Fruit fly (Drosophila melanogaster) S2 (cell line): ENCODE measurements around the gene PSMG1.

Source experiments
- CG8478 ChIP-seq: fragments of >200 bp; optimal IDR thresholded peaks from 2 replicates; lab custom pipeline; 2018
- CTCF ChIP-seq, 2 experiments: fragments of >200 bp; optimal IDR thresholded peaks; 2 replicates each; lab custom pipeline; 2018

DNA sequence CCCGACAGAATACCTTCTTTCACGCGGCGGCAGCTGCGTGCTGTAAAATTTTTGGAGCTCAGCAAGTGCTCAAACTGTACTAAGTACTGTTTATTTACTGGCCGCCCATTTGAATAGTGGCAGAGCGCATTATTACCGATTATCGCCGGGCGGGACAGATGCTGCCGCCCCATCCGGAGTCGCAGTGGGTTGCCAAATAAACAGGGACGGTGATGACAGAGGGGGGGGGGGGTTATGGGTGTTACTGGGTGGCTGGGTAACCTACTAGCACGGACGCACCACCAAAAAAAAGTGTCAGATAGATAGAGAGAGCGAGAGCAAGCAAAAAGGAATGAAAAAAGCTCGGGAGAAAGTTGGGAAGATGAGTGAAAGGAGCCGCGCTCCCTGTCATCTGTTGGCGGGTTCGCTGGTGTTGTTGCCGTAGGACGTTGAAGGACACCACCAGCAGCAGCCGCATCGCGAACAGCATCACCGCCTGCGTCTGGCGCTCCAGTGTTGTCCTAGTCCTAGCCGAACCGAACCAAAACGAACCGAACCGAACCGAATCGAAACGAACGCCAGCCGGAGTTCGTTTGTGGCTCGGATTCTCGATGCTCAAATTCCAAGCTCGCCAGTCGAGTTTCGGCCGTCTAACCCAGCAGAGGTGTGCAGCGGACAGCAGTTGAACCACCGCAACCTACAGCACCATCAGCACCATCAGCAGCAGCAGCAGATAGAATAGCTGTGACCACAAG lies 7.8 kb upstream of the PSMG1 start, which contains the start of gene CG11000:
- TF ChIP-seq CG8478 (lab: Kevin White, UChicago), result no peak
- no peak for TF ChIP-seq CTCF (optimal IDR thresholded peaks at IDR 0.05; lab: Kevin White, UChicago)
